Fruit fly (Drosophila melanogaster) whole organism, embryonic: ENCODE data around the gene Atg14.

Source experiments
- CG10543 ChIP-seq: fragments of 200-800 bp; sonication (Bioruptor generic); optimal IDR thresholded peaks from 3 replicates; lab custom pipeline; 2017; ENCODE audit warnings: missing biosample characterization, mild to moderate bottlenecking, missing genetic modification characterization, moderate library complexity
- CG10565 ChIP-seq: fragments of 200-800 bp; sonication (Bioruptor generic); optimal IDR thresholded peaks from 3 replicates; lab custom pipeline; 2016; ENCODE audit warnings: missing biosample characterization, mild to moderate bottlenecking, missing genetic modification characterization
- CG11504 ChIP-seq: fragments of 200-800 bp; sonication (Bioruptor generic); optimal IDR thresholded peaks from 3 replicates; lab custom pipeline; 2019; ENCODE audit warnings: missing biosample characterization, mild to moderate bottlenecking, missing genetic modification characterization, moderate library complexity
- CG12659 ChIP-seq: fragments of 200-800 bp; sonication (Bioruptor generic); optimal IDR thresholded peaks from 3 replicates; lab custom pipeline; 2017; ENCODE audit warnings: mild to moderate bottlenecking, missing biosample characterization, missing genetic modification reagents, missing genetic modification characterization
- CG13287 ChIP-seq: fragments of 200-800 bp; sonication (Bioruptor generic); IDR thresholded peaks from 2 replicates; pipeline ENCODE4 v1.3.6; 2022; ENCODE audit warnings: missing biosample characterization, missing genetic modification characterization; ENCODE audit not compliant: partially characterized antibody
- CG13424 ChIP-seq: fragments of 200-800 bp; sonication (Bioruptor generic); optimal IDR thresholded peaks from 2 replicates; lab custom pipeline; 2019; ENCODE audit warnings: missing biosample characterization, mild to moderate bottlenecking, missing genetic modification characterization, moderate library complexity
- CG14014 ChIP-seq: fragments of 200-800 bp; sonication (Bioruptor generic); IDR thresholded peaks from 2 replicates; pipeline ENCODE4 v1.3.6; 2022; ENCODE audit warnings: missing biosample characterization, missing genetic modification characterization
- CG15269 ChIP-seq: fragments of 200-800 bp; sonication (Bioruptor generic); optimal IDR thresholded peaks from 2 replicates; lab custom pipeline; 2018; ENCODE audit warnings: missing biosample characterization, mild to moderate bottlenecking, missing genetic modification characterization, moderate library complexity
- CG17361 ChIP-seq: fragments of 200-800 bp; sonication (Bioruptor generic); IDR thresholded peaks from 3 replicates; pipeline ENCODE4 v1.3.6; 2022; ENCODE audit warnings: missing biosample characterization, missing genetic modification characterization
- CG18599 ChIP-seq: fragments of 200-800 bp; sonication (Bioruptor generic); optimal IDR thresholded peaks from 3 replicates; lab custom pipeline; 2017; ENCODE audit warnings: missing biosample characterization, missing genetic modification characterization, mild to moderate bottlenecking, moderate library complexity, missing genetic modification reagents
- CG2120 ChIP-seq: fragments of 200-800 bp; sonication (Bioruptor generic); optimal IDR thresholded peaks from 3 replicates; lab custom pipeline; 2016; ENCODE audit warnings: missing biosample characterization, missing genetic modification characterization
- CG2202 ChIP-seq: fragments of 200-800 bp; sonication (Bioruptor generic); optimal IDR thresholded peaks from 2 replicates; lab custom pipeline; 2018; ENCODE audit warnings: missing biosample characterization, mild to moderate bottlenecking, missing genetic modification characterization
- CG30020 ChIP-seq: fragments of 200-800 bp; optimal IDR thresholded peaks from 2 replicates; lab custom pipeline; 2019; ENCODE audit warnings: missing biosample characterization, mild to moderate bottlenecking, missing genetic modification characterization, moderate library complexity
- CG3847 ChIP-seq: fragments of 200-800 bp; sonication (Bioruptor generic); IDR thresholded peaks from 2 replicates; pipeline ENCODE4 v1.3.6; 2022; ENCODE audit warnings: missing biosample characterization, missing genetic modification characterization
- CG4404 ChIP-seq: fragments of 200-800 bp; sonication (Bioruptor generic); IDR thresholded peaks from 2 replicates; pipeline ENCODE4 v1.3.6; 2022; ENCODE audit warnings: missing biosample characterization, missing genetic modification characterization
- CG4424 ChIP-seq: fragments of 200-800 bp; sonication (Bioruptor generic); optimal IDR thresholded peaks from 3 replicates; lab custom pipeline; 2016; ENCODE audit warnings: missing biosample characterization, missing genetic modification characterization
- CG4617 ChIP-seq: fragments of 200-800 bp; sonication (Bioruptor generic); optimal IDR thresholded peaks from 3 replicates; lab custom pipeline; 2016; ENCODE audit warnings: missing biosample characterization, missing genetic modification characterization, borderline replicate concordance
- CG9609 ChIP-seq: fragments of 200-800 bp; sonication (Bioruptor generic); optimal IDR thresholded peaks from 3 replicates; lab custom pipeline; 2016; ENCODE audit warnings: missing biosample characterization, missing genetic modification characterization
- CG9932 ChIP-seq: fragments of 200-800 bp; sonication (Bioruptor generic); IDR thresholded peaks from 2 replicates; pipeline ENCODE4 v1.3.6; 2022; ENCODE audit warnings: missing biosample characterization, missing genetic modification characterization
- CoRest ChIP-seq: fragments of 200-800 bp; sonication (Bioruptor generic); optimal IDR thresholded peaks from 3 replicates; lab custom pipeline; 2018; ENCODE audit warnings: missing biosample characterization, mild to moderate bottlenecking, missing genetic modification characterization, moderate library complexity
- Dref ChIP-seq: fragments of 200-800 bp; sonication (Bioruptor generic); IDR thresholded peaks from 2 replicates; pipeline ENCODE4 v1.3.6; 2022; ENCODE audit warnings: missing biosample characterization, missing genetic modification characterization
- Ets65A ChIP-seq: fragments of 200-800 bp; sonication (Bioruptor generic); peaks from one replicate; lab custom pipeline; 2016; ENCODE audit warnings: missing biosample characterization, missing genetic modification characterization
- Gug ChIP-seq: fragments of 200-800 bp; sonication (Bioruptor generic); IDR thresholded peaks from 4 replicates; pipeline ENCODE4 v1.3.6; 2022; ENCODE audit warnings: missing biosample characterization, missing genetic modification characterization
- Hr3 ChIP-seq: fragments of 200-800 bp; sonication (Bioruptor generic); optimal IDR thresholded peaks from 3 replicates; lab custom pipeline; 2016; ENCODE audit warnings: missing biosample characterization, missing genetic modification characterization
- Med ChIP-seq: fragments of 200-800 bp; sonication (Bioruptor generic); peaks from one replicate; lab custom pipeline; 2016; ENCODE audit warnings: missing biosample characterization, missing genetic modification characterization, mild to moderate bottlenecking, inconsistent platforms, moderate library complexity
- Mrtf ChIP-seq: fragments of 200-800 bp; sonication (Bioruptor generic); IDR thresholded peaks from 3 replicates; pipeline ENCODE4 v1.3.6; 2022; ENCODE audit warnings: missing biosample characterization, missing genetic modification characterization
- Oli ChIP-seq: fragments of 200-800 bp; sonication (Bioruptor generic); optimal IDR thresholded peaks from 2 replicates; lab custom pipeline; 2018; ENCODE audit warnings: missing biosample characterization, mild to moderate bottlenecking, missing genetic modification characterization, moderate library complexity
- Ptx1 ChIP-seq: fragments of 200-800 bp; sonication (Bioruptor generic); IDR thresholded peaks from 2 replicates; pipeline ENCODE4 v1.3.6; 2022; ENCODE audit warnings: missing biosample characterization, missing genetic modification characterization
- Taf1 ChIP-seq: fragments of 200-800 bp; sonication (Bioruptor generic); IDR thresholded peaks from 2 replicates; pipeline ENCODE4 v1.3.6; 2022; ENCODE audit warnings: missing biosample characterization, missing genetic modification characterization
- bab2 ChIP-seq: fragments of 200-800 bp; sonication (Bioruptor generic); optimal IDR thresholded peaks from 2 replicates; lab custom pipeline; 2016; ENCODE audit warnings: missing biosample characterization, missing genetic modification characterization
- bsh ChIP-seq, 2 experiments: fragments of 200-800 bp; sonication (Bioruptor generic); optimal IDR thresholded peaks; 2 replicates each; lab custom pipeline; 2017 to 2018; ENCODE audit warnings: mild to moderate bottlenecking in 2 of 2, missing biosample characterization in 2 of 2, missing genetic modification characterization in 2 of 2, moderate library complexity in 1 of 2
- cg ChIP-seq: fragments of 200-800 bp; sonication (Bioruptor generic); optimal IDR thresholded peaks from 3 replicates; lab custom pipeline; 2019; ENCODE audit warnings: missing biosample characterization, mild to moderate bottlenecking, missing genetic modification characterization, moderate library complexity
- dpn ChIP-seq, 2 experiments: fragments of 200-800 bp; sonication (Bioruptor generic); optimal IDR thresholded peaks; 3 replicates each; lab custom pipeline; 2016; ENCODE audit warnings: missing biosample characterization in 2 of 2, missing genetic modification characterization in 2 of 2
- hkb ChIP-seq, 2 experiments: fragments of 200-800 bp in 1 of 2; fragments of >200 bp in 1 of 2; sonication (Bioruptor generic) in 1 of 2; IDR thresholded peaks in 1 of 2; optimal IDR thresholded peaks in 1 of 2; 2 replicates each; pipeline versions ENCODE4 v1.3.6 to Lab custom; 2017 to 2022; ENCODE audit warnings: missing biosample characterization in 1 of 2, missing genetic modification characterization in 1 of 2
- ind ChIP-seq: fragments of 200-800 bp; sonication (Bioruptor generic); optimal IDR thresholded peaks from 3 replicates; lab custom pipeline; 2016; ENCODE audit warnings: missing biosample characterization, missing genetic modification characterization
- lov ChIP-seq, 2 experiments: fragments of 200-800 bp in 1 of 2; fragments of >200 bp in 1 of 2; sonication (Bioruptor generic) in 1 of 2; IDR thresholded peaks in 1 of 2; optimal IDR thresholded peaks in 1 of 2; 2 replicates in 1 of 2; 3 replicates in 1 of 2; pipeline versions ENCODE4 v1.3.6 to Lab custom; 2017 to 2022; ENCODE audit warnings: missing biosample characterization in 1 of 2, missing genetic modification characterization in 1 of 2
- mam ChIP-seq: fragments of 200-800 bp; sonication (Bioruptor generic); optimal IDR thresholded peaks from 3 replicates; lab custom pipeline; 2016; ENCODE audit warnings: missing biosample characterization, missing genetic modification characterization
- nmo ChIP-seq: fragments of 200-800 bp; sonication (Bioruptor generic); optimal IDR thresholded peaks from 2 replicates; lab custom pipeline; 2018; ENCODE audit warnings: missing biosample characterization, mild to moderate bottlenecking, missing genetic modification characterization, moderate library complexity
- prd ChIP-seq, 3 experiments: fragments of >200 bp in 2 of 3; fragments of 200-800 bp in 1 of 3; sonication (Bioruptor generic) in 1 of 3; optimal IDR thresholded peaks in 2 of 3; IDR thresholded peaks in 1 of 3; 2 replicates in 2 of 3; 3 replicates in 1 of 3; pipeline versions ENCODE4 v1.3.6 to Lab custom; 2017 to 2022; ENCODE audit warnings: missing biosample characterization in 1 of 3, missing genetic modification characterization in 1 of 3
- pzg ChIP-seq: fragments of 200-800 bp; sonication (Bioruptor generic); optimal IDR thresholded peaks from 3 replicates; lab custom pipeline; 2018; ENCODE audit warnings: missing biosample characterization, mild to moderate bottlenecking, missing genetic modification characterization, moderate library complexity
- ranshi ChIP-seq: fragments of 200-800 bp; sonication (Bioruptor generic); IDR thresholded peaks from 2 replicates; pipeline ENCODE4 v1.3.6; 2022; ENCODE audit warnings: missing biosample characterization, missing genetic modification characterization
- sens ChIP-seq: fragments of 200-800 bp; sonication (Bioruptor generic); peaks from one replicate; lab custom pipeline; 2016; ENCODE audit warnings: missing biosample characterization, missing genetic modification characterization
- seq ChIP-seq: fragments of 200-800 bp; sonication (Bioruptor generic); IDR thresholded peaks from 2 replicates; pipeline ENCODE4 v1.3.6; 2022; ENCODE audit warnings: missing biosample characterization, missing genetic modification characterization
- tio ChIP-seq: fragments of 200-800 bp; sonication (Bioruptor generic); optimal IDR thresholded peaks from 2 replicates; lab custom pipeline; 2017; ENCODE audit warnings: missing biosample characterization, missing genetic modification characterization, inconsistent platforms
- usp ChIP-seq: fragments of >200 bp; optimal IDR thresholded peaks from 2 replicates; lab custom pipeline; 2017; ENCODE audit warnings: missing biosample characterization, missing genetic modification characterization
- vvl ChIP-seq: fragments of 200-800 bp; sonication (Bioruptor generic); IDR thresholded peaks from 2 replicates; pipeline ENCODE4 v1.3.6; 2022; ENCODE audit warnings: missing biosample characterization, missing genetic modification characterization
- wdn ChIP-seq: fragments of 200-800 bp; sonication (Bioruptor generic); IDR thresholded peaks from 2 replicates; pipeline ENCODE4 v1.3.6; 2022; ENCODE audit warnings: missing biosample characterization, missing genetic modification characterization
- zen ChIP-seq: fragments of 200-800 bp; sonication (Bioruptor generic); optimal IDR thresholded peaks from 3 replicates; lab custom pipeline; 2018; ENCODE audit warnings: missing biosample characterization, mild to moderate bottlenecking, missing genetic modification characterization, moderate library complexity

Gene Atg14

dm6 chr3R:29138961-29139527 lies 22.9 kb downstream of the Atg14 start (continued):
- TF ChIP-seq prd (optimal IDR thresholded peaks at IDR 0.05; lab: Kevin White, UChicago) (no peak), prd (GFP tag; IDR thresholded peaks at IDR 0.05; lab: Robert Waterston, UW) (peak; percentile 35; the same call in 1 of the 3 replicates), dpn (GFP tag; optimal IDR thresholded peaks at IDR 0.05; lab: Kevin White, UChicago) (peak in 1 of 2 experiments; percentile 4), CG18599 (GFP tag; lab: Kevin White, UChicago) (peak; percentile 20), bab2 (GFP tag; lab: Kevin White, UChicago) (peak; percentile 20), mam (no peak), Ptx1 (GFP tag; lab: Robert Waterston, UW) (peak; percentile 37), cg (GFP tag; lab: Kevin White, UChicago) (peak; percentile 6), hkb (optimal IDR thresholded peaks at IDR 0.05; lab: Kevin White, UChicago) (no peak), hkb (GFP tag; IDR thresholded peaks at IDR 0.05; lab: Robert Waterston, UW) (peak; percentile 9; the same call in 1 of the 2 replicates), CG10543 (peak; percentile 21), CG4404 (GFP tag; lab: Robert Waterston, UW) (no peak), CG12659 (GFP tag; lab: Kevin White, UChicago) (peak; percentile 5), lov (optimal IDR thresholded peaks at IDR 0.05; lab: Kevin White, UChicago) (no peak), lov (GFP tag; IDR thresholded peaks at IDR 0.05; lab: Robert Waterston, UW) (0 out of 3 replicates have a peak, but pooled peaks have one; percentile 13), Mrtf (GFP tag; lab: Robert Waterston, UW) (no peak), CG10565 (GFP tag; lab: Kevin White, UChicago) (no peak), pzg (GFP tag; lab: Kevin White, UChicago) (no peak), Oli (tag; lab: Kevin White, UChicago) (peak; percentile 11), CG15269 (tag; lab: Kevin White, UChicago) (peak; percentile 38), sens (GFP tag; lab: Kevin White, UChicago) (peak; percentile 76), wdn (GFP tag; lab: Robert Waterston, UW) (0 out of 2 replicates have a peak, but pooled peaks have one; percentile 33), Taf1 (GFP tag; lab: Robert Waterston, UW) (peak; percentile 38; the same call in 1 of the 2 replicates), CG14014 (GFP tag; lab: Robert Waterston, UW) (peak; percentile 45; the same call in 1 of the 2 replicates), CG4617 (GFP tag; lab: Kevin White, UChicago) (no peak), ranshi (GFP tag; lab: Robert Waterston, UW) (0 out of 2 replicates have a peak, but pooled peaks have one; percentile 21), CoRest (tag; lab: Kevin White, UChicago) (peak; percentile 3), zen (peak; percentile 3), CG13287 (GFP tag; lab: Robert Waterston, UW) (0 out of 2 replicates have a peak, but pooled peaks have one; percentile 4), CG2120 (GFP tag; lab: Kevin White, UChicago) (peak; percentile 40), Ets65A (peak; percentile 90), vvl (GFP tag; lab: Robert Waterston, UW) (peak; percentile 18; the same call in 1 of the 2 replicates), CG11504 (tag; lab: Kevin White, UChicago) (no peak), Med (peak; percentile 84), CG30020 (tag; lab: Kevin White, UChicago) (no peak), CG4424 (GFP tag; lab: Kevin White, UChicago) (no peak), CG13424 (peak; percentile 23), CG2202 (tag; lab: Kevin White, UChicago) (no peak), CG3847 (GFP tag; lab: Robert Waterston, UW) (peak; percentile 15; the same call in 1 of the 2 replicates), bsh (GFP tag; optimal IDR thresholded peaks at IDR 0.05; lab: Kevin White, UChicago) (peak in 1 of 2 experiments; percentile 9), Hr3 (GFP tag; lab: Kevin White, UChicago) (no peak), CG9609 (GFP tag; lab: Kevin White, UChicago) (peak; percentile 5), CG9932 (GFP tag; lab: Robert Waterston, UW) (peak; percentile 49), ind (GFP tag; lab: Kevin White, UChicago) (peak; percentile 19), seq (GFP tag; lab: Robert Waterston, UW) (0 out of 2 replicates have a peak, but pooled peaks have one; percentile 39), tio (GFP tag; lab: Kevin White, UChicago) (no peak), nmo (GFP tag; lab: Kevin White, UChicago) (no peak), Gug (peak; percentile 36; the same call in 1 of the 4 replicates), CG17361 (0 out of 3 replicates have a peak, but pooled peaks have one; percentile 25), Dref (GFP tag; lab: Robert Waterston, UW) (no peak), usp (GFP tag; lab: Kevin White, UChicago) (no peak)
